Fruit fly (Drosophila melanogaster) whole organism, embryonic: ENCODE data around the gene Lon.
A peak's percentile ranks its signal among the peaks of the same experiment; 100 is the strongest.

Experiments
- C15 ChIP-seq: fragments of 200-800 bp; sonication (Bioruptor generic); IDR thresholded peaks from 3 replicates; pipeline ENCODE4 v1.3.6; 2022; ENCODE audit warnings: missing biosample characterization, missing genetic modification characterization
- CG10366 ChIP-seq: fragments of 200-800 bp; sonication (Bioruptor generic); IDR thresholded peaks from 2 replicates; pipeline ENCODE4 v1.3.6; 2022; ENCODE audit warnings: missing biosample characterization, missing genetic modification characterization
- CG11456 ChIP-seq: fragments of 200-800 bp; sonication (Bioruptor generic); IDR thresholded peaks from 3 replicates; pipeline ENCODE4 v1.3.6; 2022; ENCODE audit warnings: missing biosample characterization, missing genetic modification characterization
- CG11723 ChIP-seq: fragments of 200-800 bp; sonication (Bioruptor generic); optimal IDR thresholded peaks from 2 replicates; lab custom pipeline; 2017; ENCODE audit warnings: missing biosample characterization, mild to moderate bottlenecking, missing genetic modification characterization
- CG13287 ChIP-seq: fragments of 200-800 bp; sonication (Bioruptor generic); IDR thresholded peaks from 2 replicates; pipeline ENCODE4 v1.3.6; 2022; ENCODE audit warnings: missing biosample characterization, missing genetic modification characterization; ENCODE audit not compliant: partially characterized antibody
- CG17568 ChIP-seq: fragments of 200-800 bp; sonication (Bioruptor generic); optimal IDR thresholded peaks from 2 replicates; lab custom pipeline; 2018; ENCODE audit warnings: missing biosample characterization, mild to moderate bottlenecking, missing genetic modification characterization, moderate library complexity
- CG31365 ChIP-seq: fragments of 200-800 bp; sonication (Bioruptor generic); optimal IDR thresholded peaks from 2 replicates; lab custom pipeline; 2018; ENCODE audit warnings: missing biosample characterization, mild to moderate bottlenecking, missing genetic modification characterization
- CG31388 ChIP-seq: fragments of 200-800 bp; sonication (Bioruptor generic); optimal IDR thresholded peaks from 2 replicates; lab custom pipeline; 2016; ENCODE audit warnings: missing biosample characterization, missing genetic modification characterization
- CG32532 ChIP-seq: fragments of 200-800 bp; sonication (Bioruptor generic); IDR thresholded peaks from 2 replicates; pipeline ENCODE4 v1.3.6; 2022; ENCODE audit warnings: missing biosample characterization, missing genetic modification characterization
- CG4282 ChIP-seq: fragments of 200-800 bp; sonication (Bioruptor generic); optimal IDR thresholded peaks from 2 replicates; lab custom pipeline; 2016; ENCODE audit warnings: missing biosample characterization, missing genetic modification characterization
- CG4360 ChIP-seq: fragments of 200-800 bp; sonication (Bioruptor generic); IDR thresholded peaks from 2 replicates; pipeline ENCODE4 v1.3.6; 2022; ENCODE audit warnings: missing biosample characterization, missing genetic modification characterization
- CG4424 ChIP-seq: fragments of 200-800 bp; sonication (Bioruptor generic); optimal IDR thresholded peaks from 3 replicates; lab custom pipeline; 2016; ENCODE audit warnings: missing biosample characterization, missing genetic modification characterization
- CG6254 ChIP-seq: fragments of 200-800 bp; sonication (Bioruptor generic); optimal IDR thresholded peaks from 3 replicates; lab custom pipeline; 2017; ENCODE audit warnings: mild to moderate bottlenecking, missing biosample characterization, missing genetic modification reagents, missing genetic modification characterization
- CG6813 ChIP-seq: fragments of 200-800 bp; sonication (Bioruptor generic); optimal IDR thresholded peaks from 2 replicates; lab custom pipeline; 2017; ENCODE audit warnings: missing biosample characterization, missing genetic modification characterization, mild to moderate bottlenecking, moderate library complexity, missing genetic modification reagents
- CG7372 ChIP-seq: fragments of 200-800 bp; sonication (Bioruptor generic); IDR thresholded peaks from 2 replicates; pipeline ENCODE4 v1.3.6; 2022; ENCODE audit warnings: missing biosample characterization, missing genetic modification characterization
- CG7786 ChIP-seq: fragments of 200-800 bp; sonication (Bioruptor generic); optimal IDR thresholded peaks from 2 replicates; lab custom pipeline; 2016; ENCODE audit warnings: missing biosample characterization, missing genetic modification characterization
- CG8089 ChIP-seq: fragments of 200-800 bp; sonication (Bioruptor generic); optimal IDR thresholded peaks from 3 replicates; lab custom pipeline; 2016; ENCODE audit warnings: missing biosample characterization, missing genetic modification characterization
- CG8290 ChIP-seq, 3 experiments: fragments of 200-800 bp; sonication (Bioruptor generic); optimal IDR thresholded peaks; 2 replicates each; lab custom pipeline; 2016 to 2019; ENCODE audit warnings: missing biosample characterization in 3 of 3, missing genetic modification characterization in 3 of 3, mild to moderate bottlenecking in 2 of 3, moderate library complexity in 1 of 3
- CG9797 ChIP-seq: fragments of 200-800 bp; sonication (Bioruptor generic); optimal IDR thresholded peaks from 3 replicates; lab custom pipeline; 2018; ENCODE audit warnings: missing biosample characterization, mild to moderate bottlenecking, missing genetic modification characterization
- CkIIα-i1 ChIP-seq: fragments of 200-800 bp; sonication (Bioruptor generic); IDR thresholded peaks from 2 replicates; pipeline ENCODE4 v1.3.6; 2022; ENCODE audit warnings: missing biosample characterization, missing genetic modification characterization
- D19B ChIP-seq: fragments of 200-800 bp; sonication (Bioruptor generic); optimal IDR thresholded peaks from 2 replicates; lab custom pipeline; 2017; ENCODE audit warnings: missing biosample characterization, mild to moderate bottlenecking, missing genetic modification characterization
- Deaf1 ChIP-seq: fragments of 200-800 bp; optimal IDR thresholded peaks from 3 replicates; lab custom pipeline; 2019; ENCODE audit warnings: missing biosample characterization, mild to moderate bottlenecking, missing genetic modification characterization, moderate library complexity
- Elba2 ChIP-seq: fragments of 200-800 bp; sonication (Bioruptor generic); optimal IDR thresholded peaks from 3 replicates; lab custom pipeline; 2016; ENCODE audit warnings: missing biosample characterization, missing genetic modification characterization
- H2.0 ChIP-seq: fragments of 200-800 bp; sonication (Bioruptor generic); IDR thresholded peaks from 2 replicates; pipeline ENCODE4 v1.3.6; 2022; ENCODE audit warnings: missing biosample characterization, missing genetic modification characterization
- PHDP ChIP-seq: fragments of 200-800 bp; sonication (Bioruptor generic); optimal IDR thresholded peaks from 3 replicates; lab custom pipeline; 2018; ENCODE audit warnings: missing biosample characterization, mild to moderate bottlenecking, missing genetic modification characterization, moderate library complexity
- Ravus ChIP-seq: fragments of 200-800 bp; sonication (Bioruptor generic); IDR thresholded peaks from 2 replicates; pipeline ENCODE4 v1.3.6; 2022; ENCODE audit warnings: missing biosample characterization, missing genetic modification characterization
- Rx ChIP-seq: fragments of 200-800 bp; sonication (Bioruptor generic); IDR thresholded peaks from 2 replicates; pipeline ENCODE4 v1.3.6; 2022; ENCODE audit warnings: missing biosample characterization, missing genetic modification characterization
- ac ChIP-seq: fragments of 200-800 bp; sonication (Bioruptor generic); optimal IDR thresholded peaks from 3 replicates; lab custom pipeline; 2017; ENCODE audit warnings: missing biosample characterization, mild to moderate bottlenecking, missing genetic modification characterization
- ap ChIP-seq: fragments of 200-800 bp; sonication (Bioruptor generic); IDR thresholded peaks from 2 replicates; pipeline ENCODE4 v1.3.6; 2022; ENCODE audit warnings: missing biosample characterization, missing genetic modification characterization
- ara ChIP-seq: fragments of 200-800 bp; sonication (Bioruptor generic); IDR thresholded peaks from 2 replicates; pipeline ENCODE4 v1.3.6; 2022; ENCODE audit warnings: missing biosample characterization, missing genetic modification characterization
- cas ChIP-seq: fragments of 200-800 bp; sonication (Bioruptor generic); IDR thresholded peaks from 2 replicates; pipeline ENCODE4 v1.3.6; 2022; ENCODE audit warnings: missing biosample characterization, missing genetic modification characterization
- crol ChIP-seq: fragments of 200-800 bp; sonication (Bioruptor generic); IDR thresholded peaks from 2 replicates; pipeline ENCODE4 v1.3.6; 2022; ENCODE audit warnings: missing biosample characterization, missing genetic modification characterization
- esg ChIP-seq: fragments of 200-800 bp; sonication (Bioruptor generic); conservative IDR thresholded peaks from 2 replicates; pipeline ENCODE4 v1.3.6; 2022; ENCODE audit warnings: missing biosample characterization, missing genetic modification characterization
- ewg ChIP-seq: fragments of 200-800 bp; sonication (Bioruptor generic); optimal IDR thresholded peaks from 3 replicates; lab custom pipeline; 2017; ENCODE audit warnings: mild to moderate bottlenecking, missing biosample characterization, missing genetic modification reagents, missing genetic modification characterization
- gcm ChIP-seq: fragments of 200-800 bp; sonication (Bioruptor generic); optimal IDR thresholded peaks from 2 replicates; lab custom pipeline; 2019; ENCODE audit warnings: missing biosample characterization, mild to moderate bottlenecking, missing genetic modification characterization, moderate library complexity
- gfzf ChIP-seq: fragments of 200-800 bp; sonication (Bioruptor generic); optimal IDR thresholded peaks from 2 replicates; lab custom pipeline; 2016; ENCODE audit warnings: missing biosample characterization, mild to moderate bottlenecking, missing genetic modification characterization, moderate library complexity
- hbn ChIP-seq: fragments of 200-800 bp; sonication (Bioruptor generic); IDR thresholded peaks from 2 replicates; pipeline ENCODE4 v1.3.6; 2022; ENCODE audit warnings: missing biosample characterization, missing genetic modification characterization; ENCODE audit not compliant: partially characterized antibody
- kah ChIP-seq: fragments of 200-800 bp; sonication (Bioruptor generic); optimal IDR thresholded peaks from 2 replicates; lab custom pipeline; 2018; ENCODE audit warnings: missing biosample characterization, mild to moderate bottlenecking, missing genetic modification characterization
- lov ChIP-seq, 2 experiments: fragments of 200-800 bp in 1 of 2; fragments of >200 bp in 1 of 2; sonication (Bioruptor generic) in 1 of 2; IDR thresholded peaks in 1 of 2; optimal IDR thresholded peaks in 1 of 2; 2 replicates in 1 of 2; 3 replicates in 1 of 2; pipeline versions ENCODE4 v1.3.6 to Lab custom; 2017 to 2022; ENCODE audit warnings: missing biosample characterization in 1 of 2, missing genetic modification characterization in 1 of 2
- luna ChIP-seq: fragments of 200-800 bp; sonication (Bioruptor generic); optimal IDR thresholded peaks from 2 replicates; lab custom pipeline; 2016; ENCODE audit warnings: missing biosample characterization, missing genetic modification characterization
- nerfin-1 ChIP-seq: fragments of 200-800 bp; sonication (Bioruptor generic); optimal IDR thresholded peaks from 3 replicates; lab custom pipeline; 2019; ENCODE audit warnings: missing biosample characterization, mild to moderate bottlenecking, missing genetic modification characterization, moderate library complexity
- pita ChIP-seq: fragments of 200-800 bp; sonication (Bioruptor generic); optimal IDR thresholded peaks from 2 replicates; lab custom pipeline; 2017; ENCODE audit warnings: missing biosample characterization, mild to moderate bottlenecking, missing genetic modification characterization
- pzg ChIP-seq: fragments of 200-800 bp; sonication (Bioruptor generic); optimal IDR thresholded peaks from 3 replicates; lab custom pipeline; 2018; ENCODE audit warnings: missing biosample characterization, mild to moderate bottlenecking, missing genetic modification characterization, moderate library complexity
- shn ChIP-seq: fragments of 200-800 bp; sonication (Bioruptor generic); optimal IDR thresholded peaks from 3 replicates; lab custom pipeline; 2016; ENCODE audit warnings: missing biosample characterization, missing genetic modification characterization
- slou ChIP-seq: fragments of 200-800 bp; sonication (Bioruptor generic); optimal IDR thresholded peaks from 3 replicates; lab custom pipeline; 2016; ENCODE audit warnings: missing biosample characterization, missing genetic modification characterization
- sob ChIP-seq: fragments of 200-800 bp; sonication (Bioruptor generic); IDR thresholded peaks from 2 replicates; pipeline ENCODE4 v1.3.6; 2022; ENCODE audit warnings: missing biosample characterization, missing genetic modification characterization
- trem ChIP-seq: fragments of 200-800 bp; optimal IDR thresholded peaks from 3 replicates; lab custom pipeline; 2019; ENCODE audit warnings: missing biosample characterization, mild to moderate bottlenecking, missing genetic modification characterization, moderate library complexity
- twi ChIP-seq: fragments of 200-800 bp; optimal IDR thresholded peaks from 2 replicates; lab custom pipeline; 2019; ENCODE audit warnings: missing biosample characterization, mild to moderate bottlenecking, missing genetic modification characterization, moderate library complexity
- tx ChIP-seq: fragments of 200-800 bp; sonication (Bioruptor generic); optimal IDR thresholded peaks from 2 replicates; lab custom pipeline; 2016; ENCODE audit warnings: missing biosample characterization, missing genetic modification characterization
- vfl ChIP-seq: fragments of 200-800 bp; sonication (Bioruptor generic); optimal IDR thresholded peaks from 2 replicates; lab custom pipeline; 2016; ENCODE audit warnings: missing biosample characterization, missing genetic modification characterization

The Lon gene

DNA sequence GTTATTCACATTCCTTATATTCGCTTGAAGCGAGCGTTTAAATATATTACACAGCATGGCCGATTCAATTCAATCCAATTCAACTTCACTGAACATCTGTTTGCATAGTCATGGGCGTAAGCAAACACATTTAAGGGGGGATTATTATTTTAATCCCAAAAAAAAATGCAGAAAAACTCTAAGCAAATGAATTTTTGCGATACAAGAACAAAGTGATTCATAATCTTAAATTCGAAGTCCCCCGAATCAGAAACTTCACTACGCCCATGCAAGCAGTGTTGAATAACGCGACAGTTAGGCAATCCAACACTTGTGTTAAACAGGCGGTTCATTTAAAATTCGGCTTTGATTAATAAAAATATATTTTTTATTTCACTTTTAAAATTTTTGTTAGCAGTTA, 21.6 kb downstream of the Lon start, which contains the start of gene CG14100 (continued):
- TF ChIP-seq tx (GFP tag; lab: Kevin White, UChicago) = peak; percentile 100
- peak; percentile 100 for TF ChIP-seq CG31388
- TF ChIP-seq kah (GFP tag; lab: Kevin White, UChicago) = peak; percentile 100
- TF ChIP-seq Rx (GFP tag; lab: Robert Waterston, UW) = peak; percentile 100
- peak; percentile 100 for TF ChIP-seq slou (GFP tag; lab: Kevin White, UChicago)
- peak; percentile 100 for TF ChIP-seq nerfin-1 (tag; lab: Kevin White, UChicago)
- peak; percentile 100 for TF ChIP-seq CG4282 (GFP tag; lab: Kevin White, UChicago)
- peak; percentile 100 for TF ChIP-seq luna
- TF ChIP-seq esg (GFP tag; lab: Robert Waterston, UW) = peak; percentile 100
- TF ChIP-seq CG11723 (GFP tag; lab: Kevin White, UChicago) = peak; percentile 100
- peak; percentile 92 for TF ChIP-seq Deaf1 (tag; lab: Kevin White, UChicago)
- peak; percentile 100 for TF ChIP-seq vfl (GFP tag; lab: Kevin White, UChicago)
- peak; percentile 100 for TF ChIP-seq CG7372
- TF ChIP-seq CG4424 (GFP tag; lab: Kevin White, UChicago) = peak; percentile 100
- peak; percentile 100 for TF ChIP-seq CG8089 (GFP tag; lab: Kevin White, UChicago)
- peak; percentile 100 for TF ChIP-seq twi (tag; lab: Kevin White, UChicago)
- TF ChIP-seq trem (tag; lab: Kevin White, UChicago) = peak; percentile 97
- TF ChIP-seq CG13287 (GFP tag; lab: Robert Waterston, UW) = peak; percentile 59; the same call in 1 of the 2 replicates
- peak; percentile 100 for TF ChIP-seq CkIIα-i1 (GFP tag; lab: Robert Waterston, UW)
- peak; percentile 100 for TF ChIP-seq C15 (GFP tag; lab: Robert Waterston, UW)
- peak; percentile 100 for TF ChIP-seq shn
- peak; percentile 100 for TF ChIP-seq ap (GFP tag; lab: Robert Waterston, UW)
- TF ChIP-seq H2.0 (GFP tag; lab: Robert Waterston, UW) = peak; percentile 100
- peak; percentile 100 for TF ChIP-seq cas (GFP tag; lab: Robert Waterston, UW)
- TF ChIP-seq CG31365 = peak; percentile 97
- TF ChIP-seq CG17568 = peak; percentile 100
- peak; percentile 100 for TF ChIP-seq CG11456 (GFP tag; lab: Robert Waterston, UW)
- peak; percentile 100 for TF ChIP-seq CG6813 (GFP tag; lab: Kevin White, UChicago)
- peak; percentile 98 for TF ChIP-seq CG4360 (GFP tag; lab: Robert Waterston, UW)
- TF ChIP-seq D19B = peak; percentile 99
- TF ChIP-seq gcm (GFP tag; lab: Kevin White, UChicago) = peak; percentile 100
- peak; percentile 100 for TF ChIP-seq Elba2 (GFP tag; lab: Kevin White, UChicago)
- no peak for TF ChIP-seq lov (optimal IDR thresholded peaks at IDR 0.05; lab: Kevin White, UChicago)
- TF ChIP-seq lov (GFP tag; IDR thresholded peaks at IDR 0.05; lab: Robert Waterston, UW) = peak; percentile 100
- peak; percentile 100 for TF ChIP-seq CG32532 (GFP tag; lab: Robert Waterston, UW)
- TF ChIP-seq CG10366 (GFP tag; lab: Robert Waterston, UW) = peak; percentile 100
- TF ChIP-seq CG6254 = peak; percentile 99
- TF ChIP-seq sob = peak; percentile 100
- TF ChIP-seq CG7786 (GFP tag; lab: Kevin White, UChicago) = peak; percentile 100
- TF ChIP-seq gfzf (GFP tag; lab: Kevin White, UChicago) = peak; percentile 58
- peak; percentile 100 for TF ChIP-seq Ravus (GFP tag; lab: Robert Waterston, UW)
- peak; percentile 100 for TF ChIP-seq ewg
- TF ChIP-seq pita = no peak
- peak; percentile 100 for TF ChIP-seq ac (GFP tag; lab: Kevin White, UChicago)
- peak; percentile 100 for TF ChIP-seq CG8290 (GFP tag; optimal IDR thresholded peaks at IDR 0.05; lab: Kevin White, UChicago)
- peak; percentile 100 for TF ChIP-seq CG8290 (tag; optimal IDR thresholded peaks at IDR 0.05; lab: Kevin White, UChicago)
- TF ChIP-seq PHDP = peak; percentile 100
- TF ChIP-seq ara (GFP tag; lab: Robert Waterston, UW) = peak; percentile 100
- TF ChIP-seq pzg (GFP tag; lab: Kevin White, UChicago) = peak; percentile 90
- no peak for TF ChIP-seq hbn
- peak; percentile 96 for TF ChIP-seq crol (GFP tag; lab: Robert Waterston, UW)
- peak; percentile 91 for TF ChIP-seq CG9797 (GFP tag; lab: Kevin White, UChicago)
